Worm (Caenorhabditis elegans) whole organism, L3 larva: ENCODE data around the gene H01M10.1.

Source experiments
- lin-39 ChIP-seq: fragments of 150-350 bp; optimal IDR thresholded peaks from 2 replicates; lab custom pipeline; 2018; ENCODE audit warnings: missing biosample characterization, missing genetic modification reagents, missing genetic modification characterization
- nfya-1 ChIP-seq: sonication (generic microtip); optimal IDR thresholded peaks from 2 replicates; lab custom pipeline; 2017; ENCODE audit warnings: missing genetic modification characterization, mild to moderate bottlenecking, missing compliant biosample characterization, antibody characterized with exemption, moderate library complexity; ENCODE audit not compliant: insufficient read depth
- nhr-237 ChIP-seq: fragments of 150-350 bp; optimal IDR thresholded peaks from 2 replicates; lab custom pipeline; 2014; ENCODE audit warnings: missing biosample characterization, missing genetic modification characterization

DNA sequence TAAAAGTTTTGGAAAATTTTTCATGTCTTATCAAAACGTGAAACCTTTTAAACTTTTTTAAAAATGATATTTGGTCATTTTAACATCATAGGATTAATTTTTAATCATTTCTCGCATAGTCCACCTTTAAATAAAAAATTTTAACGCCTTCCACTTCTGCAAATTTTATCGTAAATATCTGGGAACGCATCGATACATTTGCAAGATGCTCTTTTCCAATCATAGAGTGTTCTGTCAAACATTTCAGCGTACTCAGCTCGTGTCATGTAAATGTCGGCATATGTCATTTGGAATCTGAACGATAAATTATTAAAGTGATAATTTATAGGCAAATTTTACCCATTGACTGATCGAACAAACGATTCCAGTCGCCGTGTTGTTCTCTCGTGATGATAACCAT, 20.4 kb downstream of the H01M10.1 start, which contains the start of gene F52H2.5:
- TF ChIP-seq lin-39 (tag; lab: Kevin White, UChicago) (no peak), nfya-1 (tag; lab: Kevin White, UChicago) (no peak), nhr-237 (tag; lab: Kevin White, UChicago) (no peak)
